Worm (Caenorhabditis elegans) whole organism, young adult: ENCODE measurements around the gene F22E5.6.

Source experiments
- dpl-1 ChIP-seq: fragments of 150-350 bp; optimal IDR thresholded peaks from 2 replicates; lab custom pipeline; 2014; ENCODE audit warnings: missing biosample characterization, missing genetic modification reagents, missing genetic modification characterization
- ets-4 ChIP-seq: fragments of 200-800 bp; sonication (Bioruptor generic); optimal IDR thresholded peaks from 2 replicates; lab custom pipeline; 2018; ENCODE audit warnings: mild to moderate bottlenecking, missing genetic modification characterization, missing compliant biosample characterization
- rcor-1 ChIP-seq: fragments of 200-800 bp; sonication (Bioruptor generic); IDR thresholded peaks from 2 replicates; pipeline ENCODE4 v1.3.6; 2022; ENCODE audit warnings: missing genetic modification reagents, missing genetic modification characterization, missing compliant biosample characterization
- snpc-4 ChIP-seq, 5 experiments: fragments of 150-350 bp in 1 of 5; sonication (generic microtip) in 4 of 5; optimal IDR thresholded peaks; 2 replicates each; lab custom pipeline; 2014 to 2018; ENCODE audit warnings: missing genetic modification characterization in 5 of 5, missing biosample characterization in 3 of 5, antibody characterized with exemption in 2 of 5, mild to moderate bottlenecking in 2 of 5, missing compliant biosample characterization in 2 of 5, missing genotype in 2 of 5, moderate library complexity in 2 of 5, missing genetic modification reagents in 1 of 5
- unc-62 ChIP-seq: fragments of 150-350 bp; optimal IDR thresholded peaks from 2 replicates; lab custom pipeline; 2014; ENCODE audit warnings: missing biosample characterization, missing genetic modification reagents, missing genetic modification characterization

DNA sequence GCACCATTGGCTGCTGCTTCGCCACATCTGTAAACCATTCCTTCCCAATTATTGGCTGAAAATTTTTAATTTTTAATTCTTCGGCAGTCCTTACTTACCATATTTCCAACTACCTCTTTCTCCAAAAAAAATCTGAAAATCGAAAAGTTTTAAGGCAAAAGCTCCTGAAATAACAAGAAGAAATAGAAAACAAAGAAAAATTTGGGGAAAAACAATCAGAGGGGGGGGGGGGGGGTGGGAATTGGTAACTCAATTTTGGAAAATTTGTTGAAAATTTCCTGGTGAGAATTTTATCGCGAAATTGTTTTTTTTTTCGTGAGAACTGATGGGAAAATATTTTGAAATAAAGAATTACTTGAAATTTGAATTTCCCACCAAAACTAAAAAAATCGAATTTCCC, 42.8 kb downstream of the F22E5.6 start, which contains the start of gene set-11:
- no peak for TF ChIP-seq rcor-1 (GFP tag; lab: Robert Waterston, UW)
- TF ChIP-seq unc-62, result no peak
- TF ChIP-seq snpc-4 (GFP tag; optimal IDR thresholded peaks at IDR 0.05; lab: Kevin White, UChicago), result no peak
- TF ChIP-seq snpc-4 (tag; optimal IDR thresholded peaks at IDR 0.05; lab: Kevin White, UChicago), result no peak
- no peak for TF ChIP-seq dpl-1 (GFP tag; lab: Kevin White, UChicago)
- no peak for TF ChIP-seq ets-4 (GFP tag; lab: Kevin White, UChicago)
